Worm (Caenorhabditis elegans): Measurements from ENCODE around the gene C53A5.17.

DNA sequence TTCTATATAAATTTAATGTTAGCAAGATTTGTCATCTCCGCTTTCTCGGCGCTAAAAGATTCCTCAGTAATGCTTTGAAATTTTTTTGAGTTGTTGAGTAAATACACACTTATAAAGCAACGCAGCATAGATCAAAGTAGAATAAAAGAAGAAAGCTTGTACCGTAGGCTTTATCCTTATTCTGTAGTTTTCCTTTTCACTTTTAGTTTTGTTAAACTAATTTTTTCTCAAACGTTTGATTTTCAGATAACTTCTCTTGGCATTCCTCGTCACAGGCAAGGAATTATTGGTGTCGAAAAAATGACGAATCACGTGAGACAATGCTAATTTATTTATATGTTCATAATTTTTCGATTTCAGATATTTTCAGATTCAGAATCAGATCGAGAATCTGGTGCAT lies 41.7 kb upstream of the C53A5.17 start, which contains the start of gene C53A5.11:
- TF ChIP-seq tbx-8 (GFP tag; optimal IDR thresholded peaks at IDR 0.05) (no peak), drap-1 (GFP tag; optimal IDR thresholded peaks at IDR 0.05) (no peak), ces-1 (GFP tag; optimal IDR thresholded peaks at IDR 0.05) (no peak), pha-4 (tag; optimal IDR thresholded peaks at IDR 0.05) (no peak), mep-1 (tag; optimal IDR thresholded peaks at IDR 0.05) (no peak), unc-62 (GFP tag; optimal IDR thresholded peaks at IDR 0.05) (no peak)
